Worm (Caenorhabditis elegans) whole organism, young adult: ENCODE measurements around the gene bbln-1.

Experiments used
- B0035.1 ChIP-seq: sonication (generic microtip); optimal IDR thresholded peaks from 2 replicates; lab custom pipeline; 2016; ENCODE audit warnings: missing genetic modification characterization, mild to moderate bottlenecking, missing compliant biosample characterization, missing genotype, missing genetic modification reagents
- F23B12.7 ChIP-seq: sonication (generic microtip); optimal IDR thresholded peaks from 2 replicates; lab custom pipeline; 2017; ENCODE audit warnings: missing genetic modification characterization, mild to moderate bottlenecking, missing compliant biosample characterization, antibody characterized with exemption, moderate library complexity; ENCODE audit not compliant: insufficient read depth
- F55B11.4 ChIP-seq: sonication (generic microtip); optimal IDR thresholded peaks from 2 replicates; lab custom pipeline; 2016; ENCODE audit warnings: missing compliant biosample characterization, missing genetic modification characterization, borderline replicate concordance; ENCODE audit not compliant: insufficient read depth
- Y56A3A.18 ChIP-seq: fragments of 200-800 bp; sonication (Bioruptor generic); IDR thresholded peaks from 2 replicates; pipeline ENCODE4 v1.3.6; 2022; ENCODE audit warnings: missing genetic modification reagents, missing genetic modification characterization, missing compliant biosample characterization
- Y67H2A.10 ChIP-seq: fragments of 200-800 bp; sonication (Bioruptor generic); conservative IDR thresholded peaks from 2 replicates; pipeline ENCODE4 v1.3.6; 2022; ENCODE audit warnings: missing genetic modification reagents, missing genetic modification characterization, missing compliant biosample characterization
- Y95B8A.8 ChIP-seq: fragments of 200-800 bp; sonication (Bioruptor generic); IDR thresholded peaks from 2 replicates; pipeline ENCODE4 v1.3.6; 2022; ENCODE audit warnings: missing genetic modification reagents, missing genetic modification characterization, missing compliant biosample characterization
- bed-1 ChIP-seq: fragments of 200-800 bp; sonication (Bioruptor generic); IDR thresholded peaks from 2 replicates; pipeline ENCODE4 v1.3.6; 2022; ENCODE audit warnings: missing genetic modification reagents, missing genetic modification characterization, missing compliant biosample characterization
- cebp-2 ChIP-seq: fragments of 200-800 bp; sonication (Bioruptor generic); IDR thresholded peaks from 2 replicates; pipeline ENCODE4 v1.3.6; 2022; ENCODE audit warnings: missing genetic modification characterization, missing compliant biosample characterization
- ceh-100 ChIP-seq: fragments of 200-800 bp; sonication (Bioruptor generic); IDR thresholded peaks from 2 replicates; pipeline ENCODE4 v1.3.6; 2022; ENCODE audit warnings: missing genetic modification reagents, missing genetic modification characterization, missing compliant biosample characterization
- egrh-3 ChIP-seq: fragments of 200-800 bp; sonication (Bioruptor generic); IDR thresholded peaks from 2 replicates; pipeline ENCODE4 v1.3.6; 2022; ENCODE audit warnings: missing genetic modification reagents, missing genetic modification characterization, missing compliant biosample characterization
- madf-8 ChIP-seq: fragments of 200-800 bp; sonication (Bioruptor generic); conservative IDR thresholded peaks from 2 replicates; pipeline ENCODE4 v1.3.6; 2022; ENCODE audit warnings: missing genetic modification reagents, missing genetic modification characterization, missing compliant biosample characterization
- nfya-1 ChIP-seq: sonication (generic microtip); optimal IDR thresholded peaks from 2 replicates; lab custom pipeline; 2017; ENCODE audit warnings: antibody characterized with exemption, missing compliant biosample characterization, missing genetic modification characterization, borderline replicate concordance; ENCODE audit not compliant: insufficient read depth
- nhr-27 ChIP-seq: fragments of 200-800 bp; sonication (Bioruptor generic); optimal IDR thresholded peaks from 2 replicates; lab custom pipeline; 2018; ENCODE audit warnings: mild to moderate bottlenecking, missing genetic modification characterization, moderate library complexity, missing compliant biosample characterization

- no peak for TF ChIP-seq F55B11.4 (tag; lab: Kevin White, UChicago)
- TF ChIP-seq cebp-2, result no peak
- no peak for TF ChIP-seq bed-1 (GFP tag; lab: Robert Waterston, UW)
- TF ChIP-seq F23B12.7 (tag; lab: Kevin White, UChicago), result no peak
- TF ChIP-seq nhr-27 (tag; lab: Kevin White, UChicago), result no peak
- TF ChIP-seq B0035.1 (tag; lab: Kevin White, UChicago), result no peak
- TF ChIP-seq Y67H2A.10 (GFP tag; lab: Robert Waterston, UW), result no peak
- TF ChIP-seq madf-8, result no peak
- TF ChIP-seq egrh-3 (GFP tag; lab: Robert Waterston, UW), result no peak
- TF ChIP-seq ceh-100 (GFP tag; lab: Robert Waterston, UW), result no peak
- TF ChIP-seq Y95B8A.8 (GFP tag; lab: Robert Waterston, UW), result no peak
- TF ChIP-seq Y56A3A.18 (GFP tag; lab: Robert Waterston, UW), result no peak
- TF ChIP-seq nfya-1 (tag; lab: Kevin White, UChicago), result no peak
Measured at ce11 chrX:3141704-3142103, 10.6 kb downstream of the bbln-1 start.
